Fruit fly (Drosophila melanogaster) whole organism: ENCODE measurements around the gene CG7054.

Experiments used
- Dll ChIP-seq: fragments of >200 bp; optimal IDR thresholded peaks from 2 replicates; lab custom pipeline; 2017
- pan ChIP-seq: fragments of >200 bp; optimal IDR thresholded peaks from 2 replicates; lab custom pipeline; 2017
- usp ChIP-seq: fragments of >200 bp; optimal IDR thresholded peaks from 2 replicates; lab custom pipeline; 2017; ENCODE audit warnings: missing biosample characterization, missing genetic modification characterization, mixed read lengths

DNA sequence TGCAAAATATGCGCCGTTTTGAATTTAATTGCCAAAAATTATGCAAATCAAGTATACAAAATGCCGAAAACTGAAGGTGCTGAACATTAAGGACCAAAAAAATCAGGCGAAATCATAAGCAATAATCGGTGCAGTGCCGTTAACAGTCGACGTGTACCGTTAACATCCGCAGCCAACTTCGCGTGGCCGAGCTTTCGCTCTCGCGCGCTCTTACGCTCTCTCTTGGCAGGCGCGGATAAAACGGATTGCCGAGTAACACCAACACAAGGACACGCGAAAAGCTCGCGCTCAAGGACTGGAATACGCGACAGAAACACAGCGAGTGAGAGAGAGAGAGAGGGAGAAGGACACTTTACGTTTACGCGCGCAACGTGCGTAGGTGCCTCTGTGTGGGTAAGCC lies 5.3 kb downstream of the CG7054 start:
- TF ChIP-seq usp (GFP tag; lab: Kevin White, UChicago), result no peak
- TF ChIP-seq pan (lab: Kevin White, UChicago), result no peak
- TF ChIP-seq Dll (lab: Kevin White, UChicago), result no peak
